Worm (Caenorhabditis elegans): ENCODE measurements around the gene F15E6.9.

- TF ChIP-seq snpc-4 (tag; optimal IDR thresholded peaks at IDR 0.05) (no peak), unc-62 (GFP tag; optimal IDR thresholded peaks at IDR 0.05) (no peak), jun-1 (tag; optimal IDR thresholded peaks at IDR 0.05) (no peak), pqm-1 (tag; optimal IDR thresholded peaks at IDR 0.05) (no peak), unc-39 (tag; optimal IDR thresholded peaks at IDR 0.05) (no peak), nhr-77 (tag; optimal IDR thresholded peaks at IDR 0.05) (no peak), ztf-4 (tag; optimal IDR thresholded peaks at IDR 0.05) (no peak), ceh-82 (tag; optimal IDR thresholded peaks at IDR 0.05) (no peak), skn-1 (tag; optimal IDR thresholded peaks at IDR 0.05) (no peak), nhr-67 (tag; optimal IDR thresholded peaks at IDR 0.05) (no peak), ztf-11 (tag; optimal IDR thresholded peaks at IDR 0.05) (no peak), ceh-9 (tag; optimal IDR thresholded peaks at IDR 0.05) (no peak), lsy-12 (tag; optimal IDR thresholded peaks at IDR 0.05) (no peak)
Observed at ce11 chrIV:4265951-4266350, 32.9 kb downstream of the F15E6.9 start.

Measured in whole organism, L3 larva.